Worm (Caenorhabditis elegans) whole organism, early embryonic: Measurements from ENCODE around the gene C31B8.7.

Experiments
- B0310.2 ChIP-seq: sonication (generic microtip); optimal IDR thresholded peaks from 2 replicates; lab custom pipeline; 2016; ENCODE audit warnings: mild to moderate bottlenecking, missing genetic modification characterization, missing compliant biosample characterization
- F13C5.2 ChIP-seq: sonication (generic microtip); optimal IDR thresholded peaks from 2 replicates; lab custom pipeline; 2017; ENCODE audit warnings: mild to moderate bottlenecking, missing genetic modification characterization, inconsistent platforms, missing compliant biosample characterization
- aly-1 ChIP-seq: sonication (generic microtip); optimal IDR thresholded peaks from 2 replicates; lab custom pipeline; 2016; ENCODE audit warnings: missing genetic modification characterization, missing compliant biosample characterization
- ama-1 ChIP-seq: fragments of 150-350 bp; optimal IDR thresholded peaks from 2 replicates; lab custom pipeline; 2014
- ceh-13 ChIP-seq: fragments of 200-800 bp; sonication (Bioruptor generic); optimal IDR thresholded peaks from 2 replicates; lab custom pipeline; 2018; ENCODE audit warnings: mild to moderate bottlenecking, missing genetic modification characterization, missing compliant biosample characterization
- ceh-36 ChIP-seq: sonication (generic microtip); optimal IDR thresholded peaks from 2 replicates; lab custom pipeline; 2016; ENCODE audit warnings: missing genetic modification characterization, inconsistent platforms, missing compliant biosample characterization
- ets-7 ChIP-seq: sonication (generic microtip); optimal IDR thresholded peaks from 2 replicates; lab custom pipeline; 2016; ENCODE audit warnings: missing genotype, missing genetic modification characterization, missing compliant biosample characterization
- flt-1 ChIP-seq: fragments of 200-800 bp; sonication (Bioruptor generic); IDR thresholded peaks from 2 replicates; pipeline ENCODE4 v1.3.6; 2022; ENCODE audit warnings: missing genetic modification characterization, missing compliant biosample characterization
- hmbx-1 ChIP-seq: sonication (generic microtip); optimal IDR thresholded peaks from 2 replicates; lab custom pipeline; 2016; ENCODE audit warnings: mild to moderate bottlenecking, missing genetic modification characterization, missing compliant biosample characterization
- hmg-4 ChIP-seq: fragments of 200-800 bp; sonication (Bioruptor generic); optimal IDR thresholded peaks from 2 replicates; lab custom pipeline; 2018; ENCODE audit warnings: mild to moderate bottlenecking, missing genetic modification characterization, missing compliant biosample characterization
- hnd-1 ChIP-seq: sonication (generic microtip); optimal IDR thresholded peaks from 2 replicates; lab custom pipeline; 2016; ENCODE audit warnings: missing genetic modification characterization, missing compliant biosample characterization
- pes-1 ChIP-seq: fragments of 200-800 bp; sonication (Bioruptor generic); IDR thresholded peaks from 2 replicates; pipeline ENCODE4 v1.3.6; 2022; ENCODE audit warnings: missing genetic modification reagents, missing genetic modification characterization, missing compliant biosample characterization
- scrt-1 ChIP-seq: fragments of 200-800 bp; sonication (Bioruptor generic); IDR thresholded peaks from 2 replicates; pipeline ENCODE4 v1.3.6; 2022; ENCODE audit warnings: missing genetic modification characterization, missing compliant biosample characterization
- sea-1 ChIP-seq: fragments of 200-800 bp; sonication (Bioruptor generic); conservative IDR thresholded peaks from 2 replicates; pipeline ENCODE4 v1.3.6; 2022; ENCODE audit warnings: missing genetic modification characterization, missing compliant biosample characterization
- tbx-11 ChIP-seq: fragments of 200-800 bp; sonication (Bioruptor generic); IDR thresholded peaks from 2 replicates; pipeline ENCODE4 v1.3.6; 2022; ENCODE audit warnings: missing genetic modification characterization, missing compliant biosample characterization
- tbx-37 ChIP-seq: fragments of 200-800 bp; sonication (Bioruptor generic); conservative IDR thresholded peaks from 2 replicates; pipeline ENCODE4 v1.3.6; 2022; ENCODE audit warnings: missing genetic modification reagents, missing genetic modification characterization, missing compliant biosample characterization
- tra-4 ChIP-seq: sonication (generic microtip); optimal IDR thresholded peaks from 2 replicates; lab custom pipeline; 2017; ENCODE audit warnings: missing genetic modification characterization, missing compliant biosample characterization

The C31B8.7 gene

DNA sequence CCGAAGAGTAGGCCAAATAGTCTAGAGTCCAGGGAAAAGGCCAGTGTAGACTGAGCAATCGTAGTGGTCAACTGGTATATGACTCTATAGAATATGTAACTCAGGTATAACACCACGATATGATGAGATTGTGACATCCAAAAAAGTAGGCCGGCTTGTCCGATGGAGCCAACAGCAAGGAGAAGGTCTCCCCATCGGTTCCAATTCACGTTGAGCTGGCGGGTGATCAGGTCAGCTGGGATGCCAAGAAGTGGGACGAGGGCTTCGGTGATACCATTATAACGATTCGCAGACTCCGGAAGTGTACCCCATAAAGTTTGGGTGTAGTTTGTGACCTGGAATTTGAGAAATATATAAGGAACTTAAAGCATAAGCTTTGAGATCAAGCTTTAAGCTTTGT lies 30.2 kb downstream of the C31B8.7 start:
- TF ChIP-seq hnd-1 (tag; lab: Kevin White, UChicago): no peak
- no peak for TF ChIP-seq tbx-11 (GFP tag; lab: Robert Waterston, UW)
- no peak for TF ChIP-seq F13C5.2 (tag; lab: Kevin White, UChicago)
- no peak for TF ChIP-seq sea-1 (GFP tag; lab: Robert Waterston, UW)
- TF ChIP-seq flt-1: no peak
- TF ChIP-seq ceh-13 (GFP tag; lab: Kevin White, UChicago): no peak
- no peak for TF ChIP-seq B0310.2 (tag; lab: Kevin White, UChicago)
- TF ChIP-seq ceh-36 (tag; lab: Kevin White, UChicago): no peak
- no peak for TF ChIP-seq hmbx-1 (tag; lab: Kevin White, UChicago)
- no peak for TF ChIP-seq hmg-4 (GFP tag; lab: Kevin White, UChicago)
- no peak for TF ChIP-seq ets-7 (tag; lab: Kevin White, UChicago)
- no peak for TF ChIP-seq scrt-1 (GFP tag; lab: Robert Waterston, UW)
- TF ChIP-seq ama-1 (lab: Kevin White, UChicago): no peak
- TF ChIP-seq pes-1: no peak
- no peak for TF ChIP-seq aly-1
- no peak for TF ChIP-seq tra-4 (tag; lab: Kevin White, UChicago)
- no peak for TF ChIP-seq tbx-37 (GFP tag; lab: Robert Waterston, UW)

DNA sequence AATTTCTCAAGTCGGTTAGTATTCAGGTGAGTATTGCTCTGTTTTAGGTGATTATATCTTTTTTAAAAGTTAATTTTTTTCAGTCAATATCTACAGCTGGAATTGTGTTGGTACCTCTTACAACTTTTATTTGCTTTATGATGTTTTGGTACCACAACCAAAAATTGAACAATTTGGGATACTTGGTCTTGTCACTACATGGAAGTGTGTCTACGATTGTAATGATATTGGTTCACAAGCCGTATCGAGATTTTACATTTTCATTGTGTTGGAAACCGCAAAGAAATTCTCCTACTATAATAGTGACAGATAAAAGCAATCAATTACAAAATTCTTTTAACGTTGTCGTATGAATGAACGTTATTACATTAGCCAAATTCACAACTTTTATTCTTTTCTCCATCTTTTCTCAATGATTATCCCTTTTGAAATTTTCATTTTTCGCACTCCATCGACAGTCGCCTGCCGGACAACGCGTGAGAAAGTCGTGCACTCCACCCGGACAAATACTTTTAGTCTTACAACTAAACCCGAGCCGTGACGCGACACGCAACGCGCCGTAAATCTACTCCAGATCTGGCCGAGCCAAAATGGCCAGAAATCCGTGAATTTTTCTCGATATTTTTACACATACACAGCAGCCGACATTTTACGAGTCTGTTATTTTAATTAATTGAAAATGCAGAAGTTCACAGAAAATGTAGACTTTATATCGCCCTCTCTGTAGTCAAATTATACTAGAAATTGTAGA lies 31.2 kb downstream of the C31B8.7 start:
- TF ChIP-seq tbx-11 (GFP tag; lab: Robert Waterston, UW) (no peak), tbx-37 (GFP tag; lab: Robert Waterston, UW) (no peak), hnd-1 (tag; lab: Kevin White, UChicago) (no peak), hmg-4 (GFP tag; lab: Kevin White, UChicago) (no peak), ama-1 (lab: Kevin White, UChicago) (no peak), F13C5.2 (tag; lab: Kevin White, UChicago) (no peak), ceh-13 (GFP tag; lab: Kevin White, UChicago) (no peak), aly-1 (no peak), hmbx-1 (tag; lab: Kevin White, UChicago) (no peak), flt-1 (no peak), tra-4 (tag; lab: Kevin White, UChicago) (no peak)

DNA sequence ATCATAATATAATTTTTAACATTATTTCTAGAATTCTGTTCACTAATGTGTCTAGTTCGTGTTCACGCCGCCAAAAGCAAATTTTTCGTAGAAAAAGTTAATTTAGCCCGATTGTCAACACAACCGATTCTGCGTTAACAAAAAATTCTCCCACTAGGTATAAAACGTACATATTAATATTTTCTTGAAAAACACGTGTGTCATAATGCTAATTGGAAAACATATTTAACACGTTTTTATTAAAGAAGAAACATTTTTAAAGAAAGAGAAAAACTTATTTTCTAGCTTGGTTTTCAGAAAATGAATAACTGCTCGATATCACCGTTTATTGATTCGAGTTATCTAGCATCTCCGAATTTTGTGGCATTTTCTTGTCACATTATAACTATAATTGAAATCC lies 33.0 kb downstream of the C31B8.7 start, which contains the start of gene srh-243:
srh-243 (plus strand) TSS at position 301 of the 400 bp plus-strand sequence.
- TF ChIP-seq ets-7 (tag; lab: Kevin White, UChicago): no peak
- no peak for TF ChIP-seq ceh-36 (tag; lab: Kevin White, UChicago)
- no peak for TF ChIP-seq aly-1
- no peak for TF ChIP-seq flt-1
- no peak for TF ChIP-seq B0310.2 (tag; lab: Kevin White, UChicago)
- no peak for TF ChIP-seq ceh-13 (GFP tag; lab: Kevin White, UChicago)
- TF ChIP-seq tbx-37 (GFP tag; lab: Robert Waterston, UW): no peak
- TF ChIP-seq pes-1: no peak
- TF ChIP-seq tbx-11 (GFP tag; lab: Robert Waterston, UW): no peak
- TF ChIP-seq scrt-1 (GFP tag; lab: Robert Waterston, UW): no peak
- no peak for TF ChIP-seq F13C5.2 (tag; lab: Kevin White, UChicago)
- no peak for TF ChIP-seq hmbx-1 (tag; lab: Kevin White, UChicago)
- TF ChIP-seq hnd-1 (tag; lab: Kevin White, UChicago): no peak
- no peak for TF ChIP-seq sea-1 (GFP tag; lab: Robert Waterston, UW)
- no peak for TF ChIP-seq tra-4 (tag; lab: Kevin White, UChicago)
- no peak for TF ChIP-seq hmg-4 (GFP tag; lab: Kevin White, UChicago)
- TF ChIP-seq ama-1 (lab: Kevin White, UChicago): no peak

DNA sequence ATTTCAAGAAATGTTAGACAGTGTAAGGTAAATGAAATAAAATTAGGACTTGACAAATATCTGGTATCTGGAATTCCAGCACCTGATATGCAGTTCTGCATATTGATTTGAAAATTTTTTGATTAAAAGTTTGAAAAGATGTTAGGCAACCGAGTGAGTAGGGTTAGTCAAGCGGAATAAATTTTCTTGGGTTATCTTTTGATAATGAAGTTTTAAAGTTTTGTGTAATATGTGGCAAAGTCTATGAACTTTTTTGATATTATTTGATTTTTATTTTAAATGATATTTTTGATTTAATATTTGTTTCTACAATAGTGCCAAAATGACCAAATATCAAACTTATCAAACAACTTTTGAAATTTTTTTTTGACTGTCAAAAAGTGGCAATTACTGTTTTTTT lies 33.6 kb downstream of the C31B8.7 start, which contains the start of gene srh-241:
srh-241 (minus strand) TSS at position 101 of the 400 bp plus-strand sequence.
- TF ChIP-seq aly-1: no peak
- TF ChIP-seq flt-1: no peak
- no peak for TF ChIP-seq F13C5.2 (tag; lab: Kevin White, UChicago)
- no peak for TF ChIP-seq hnd-1 (tag; lab: Kevin White, UChicago)
- no peak for TF ChIP-seq hmg-4 (GFP tag; lab: Kevin White, UChicago)
- no peak for TF ChIP-seq ceh-36 (tag; lab: Kevin White, UChicago)
- no peak for TF ChIP-seq ceh-13 (GFP tag; lab: Kevin White, UChicago)
- no peak for TF ChIP-seq B0310.2 (tag; lab: Kevin White, UChicago)
- no peak for TF ChIP-seq scrt-1 (GFP tag; lab: Robert Waterston, UW)
- no peak for TF ChIP-seq tbx-37 (GFP tag; lab: Robert Waterston, UW)
- no peak for TF ChIP-seq ets-7 (tag; lab: Kevin White, UChicago)
- no peak for TF ChIP-seq tra-4 (tag; lab: Kevin White, UChicago)

DNA sequence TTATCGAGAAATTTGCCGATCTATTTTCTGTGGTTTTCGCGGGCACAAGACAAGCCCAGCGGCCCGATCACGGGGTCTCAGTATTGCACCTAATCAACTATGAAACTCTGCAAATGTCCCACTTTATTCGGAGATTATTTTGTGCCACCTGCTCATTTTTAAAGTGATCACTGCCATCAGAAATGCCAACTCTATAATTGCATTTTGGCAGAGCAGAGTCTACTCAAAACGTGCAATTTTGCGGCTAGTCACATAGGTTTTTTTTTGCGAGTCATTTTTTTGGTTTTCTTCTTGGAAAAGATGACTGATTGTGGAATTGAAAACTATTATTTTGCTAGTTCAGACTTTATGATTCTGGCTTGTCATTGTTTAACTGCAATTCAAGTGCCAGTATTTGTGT lies 38.2 kb downstream of the C31B8.7 start, which contains the start of gene srh-240:
srh-240 (plus strand) TSS at position 301 of the 400 bp plus-strand sequence.
- TF ChIP-seq pes-1 (no peak), B0310.2 (tag; lab: Kevin White, UChicago) (no peak), ceh-13 (GFP tag; lab: Kevin White, UChicago) (no peak), ama-1 (lab: Kevin White, UChicago) (no peak), tbx-37 (GFP tag; lab: Robert Waterston, UW) (no peak), hmbx-1 (tag; lab: Kevin White, UChicago) (no peak), hmg-4 (GFP tag; lab: Kevin White, UChicago) (no peak), ceh-36 (tag; lab: Kevin White, UChicago) (no peak), flt-1 (no peak), scrt-1 (GFP tag; lab: Robert Waterston, UW) (no peak), hnd-1 (tag; lab: Kevin White, UChicago) (no peak), sea-1 (GFP tag; lab: Robert Waterston, UW) (no peak), F13C5.2 (tag; lab: Kevin White, UChicago) (no peak), ets-7 (tag; lab: Kevin White, UChicago) (no peak), tbx-11 (GFP tag; lab: Robert Waterston, UW) (no peak), aly-1 (no peak)

DNA sequence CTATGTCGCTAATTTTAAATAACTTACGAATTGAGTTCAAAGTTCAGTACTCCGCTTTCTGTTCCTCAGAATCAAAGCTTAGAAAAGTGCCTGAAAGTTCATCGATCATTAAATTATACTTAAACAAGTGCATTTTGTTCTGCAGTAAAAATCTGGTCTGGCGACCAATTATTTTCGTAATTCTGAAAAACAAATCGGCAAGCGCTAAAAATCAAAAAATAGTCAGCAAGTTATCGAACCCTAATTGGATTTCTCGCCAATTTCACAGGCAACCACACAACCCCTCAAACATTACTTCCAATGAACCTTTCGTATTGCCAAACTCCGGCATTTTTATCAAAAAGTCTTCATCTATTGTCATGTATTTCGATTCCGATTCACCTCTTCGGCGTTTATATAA lies 40.1 kb downstream of the C31B8.7 start, which contains the start of gene srh-272:
srh-272 (plus strand) TSS at position 301 of the 400 bp plus-strand sequence.
- no peak for TF ChIP-seq flt-1
- no peak for TF ChIP-seq ama-1 (lab: Kevin White, UChicago)
- no peak for TF ChIP-seq scrt-1 (GFP tag; lab: Robert Waterston, UW)
- no peak for TF ChIP-seq ets-7 (tag; lab: Kevin White, UChicago)
- no peak for TF ChIP-seq sea-1 (GFP tag; lab: Robert Waterston, UW)
- TF ChIP-seq pes-1: no peak
- TF ChIP-seq tbx-37 (GFP tag; lab: Robert Waterston, UW): no peak
- no peak for TF ChIP-seq ceh-13 (GFP tag; lab: Kevin White, UChicago)
- no peak for TF ChIP-seq B0310.2 (tag; lab: Kevin White, UChicago)
- TF ChIP-seq F13C5.2 (tag; lab: Kevin White, UChicago): no peak
- no peak for TF ChIP-seq hmbx-1 (tag; lab: Kevin White, UChicago)
- TF ChIP-seq tra-4 (tag; lab: Kevin White, UChicago): no peak
- TF ChIP-seq tbx-11 (GFP tag; lab: Robert Waterston, UW): no peak
